Worm (Caenorhabditis elegans): ENCODE measurements around the gene cnnm-1.

- no peak for TF ChIP-seq ama-1 (optimal IDR thresholded peaks at IDR 0.05)
- no peak for TF ChIP-seq tbx-37 (GFP tag; conservative IDR thresholded peaks at IDR 0.05)
- no peak for TF ChIP-seq ceh-13 (GFP tag; optimal IDR thresholded peaks at IDR 0.05)
- TF ChIP-seq tra-4 (tag; optimal IDR thresholded peaks at IDR 0.05) = no peak
- TF ChIP-seq B0310.2 (tag; optimal IDR thresholded peaks at IDR 0.05) = no peak
- no peak for TF ChIP-seq ceh-36 (tag; optimal IDR thresholded peaks at IDR 0.05)
- TF ChIP-seq hnd-1 (tag; optimal IDR thresholded peaks at IDR 0.05) = no peak
Observed at ce11 chrIV:17253435-17253834, 46.8 kb upstream of the cnnm-1 start.
